Fruit fly (Drosophila melanogaster) whole organism, embryonic: ENCODE data around the gene Bet1.

Experiments used
- Blimp-1 ChIP-seq: fragments of 200-800 bp; sonication (Bioruptor generic); optimal IDR thresholded peaks from 3 replicates; lab custom pipeline; 2018; ENCODE audit warnings: missing biosample characterization, missing genetic modification characterization, mild to moderate bottlenecking, moderate library complexity, missing genetic modification reagents
- BtbVII ChIP-seq: fragments of 200-800 bp; sonication (Bioruptor generic); optimal IDR thresholded peaks from 3 replicates; lab custom pipeline; 2017; ENCODE audit warnings: missing biosample characterization, mild to moderate bottlenecking, missing genetic modification characterization
- CG11085 ChIP-seq: fragments of 200-800 bp; sonication (Bioruptor generic); IDR thresholded peaks from 2 replicates; pipeline ENCODE4 v1.3.6; 2022; ENCODE audit warnings: missing biosample characterization, missing genetic modification characterization
- CG12769 ChIP-seq: fragments of 200-800 bp; sonication (Bioruptor generic); optimal IDR thresholded peaks from 2 replicates; lab custom pipeline; 2019; ENCODE audit warnings: missing biosample characterization, mild to moderate bottlenecking, missing genetic modification characterization, moderate library complexity
- CG13123 ChIP-seq: fragments of 200-800 bp; sonication (Bioruptor generic); optimal IDR thresholded peaks from 2 replicates; lab custom pipeline; 2016; ENCODE audit warnings: missing biosample characterization, missing genetic modification characterization
- CG13287 ChIP-seq: fragments of 200-800 bp; sonication (Bioruptor generic); IDR thresholded peaks from 2 replicates; pipeline ENCODE4 v1.3.6; 2022; ENCODE audit warnings: missing biosample characterization, missing genetic modification characterization; ENCODE audit not compliant: partially characterized antibody
- CG13624 ChIP-seq: fragments of 200-800 bp; sonication (Bioruptor generic); optimal IDR thresholded peaks from 2 replicates; lab custom pipeline; 2016; ENCODE audit warnings: missing biosample characterization, missing genetic modification characterization
- CG1647 ChIP-seq: fragments of 200-800 bp; sonication (Bioruptor generic); optimal IDR thresholded peaks from 3 replicates; lab custom pipeline; 2016; ENCODE audit warnings: missing biosample characterization, missing genetic modification characterization
- CG17186 ChIP-seq: fragments of 200-800 bp; sonication (Bioruptor generic); optimal IDR thresholded peaks from 3 replicates; lab custom pipeline; 2017; ENCODE audit warnings: missing biosample characterization, missing genetic modification reagents, missing genetic modification characterization
- CG1832 ChIP-seq: fragments of 200-800 bp; sonication (Bioruptor generic); optimal IDR thresholded peaks from 2 replicates; lab custom pipeline; 2017; ENCODE audit warnings: missing biosample characterization, mild to moderate bottlenecking, missing genetic modification characterization, inconsistent platforms
- CG18476 ChIP-seq: fragments of 200-800 bp; sonication (Bioruptor generic); optimal IDR thresholded peaks from 2 replicates; lab custom pipeline; 2016; ENCODE audit warnings: missing biosample characterization, mild to moderate bottlenecking, missing genetic modification characterization
- CG2116 ChIP-seq: fragments of 200-800 bp; sonication (Bioruptor generic); optimal IDR thresholded peaks from 3 replicates; lab custom pipeline; 2018; ENCODE audit warnings: missing biosample characterization, mild to moderate bottlenecking, missing genetic modification characterization
- CG2889 ChIP-seq: fragments of 200-800 bp; sonication (Bioruptor generic); IDR thresholded peaks from 3 replicates; pipeline ENCODE4 v1.3.6; 2022; ENCODE audit warnings: missing biosample characterization, missing genetic modification characterization
- CG30020 ChIP-seq: fragments of 200-800 bp; optimal IDR thresholded peaks from 2 replicates; lab custom pipeline; 2019; ENCODE audit warnings: missing biosample characterization, mild to moderate bottlenecking, missing genetic modification characterization, moderate library complexity
- CG3407 ChIP-seq: fragments of 200-800 bp; sonication (Bioruptor generic); optimal IDR thresholded peaks from 2 replicates; lab custom pipeline; 2018; ENCODE audit warnings: missing biosample characterization, mild to moderate bottlenecking, missing genetic modification characterization
- CG3995 ChIP-seq: fragments of 200-800 bp; sonication (Bioruptor generic); optimal IDR thresholded peaks from 3 replicates; lab custom pipeline; 2016; ENCODE audit warnings: missing biosample characterization, missing genetic modification characterization
- CG4730 ChIP-seq: fragments of 200-800 bp; sonication (Bioruptor generic); IDR thresholded peaks from 2 replicates; pipeline ENCODE4 v1.3.6; 2022; ENCODE audit warnings: missing biosample characterization, missing genetic modification characterization
- CG6654 ChIP-seq: fragments of 200-800 bp; sonication (Bioruptor generic); optimal IDR thresholded peaks from 2 replicates; lab custom pipeline; 2017; ENCODE audit warnings: missing biosample characterization, mild to moderate bottlenecking, missing genetic modification characterization
- CG7928 ChIP-seq: fragments of 200-800 bp; sonication (Bioruptor generic); optimal IDR thresholded peaks from 2 replicates; lab custom pipeline; 2017; ENCODE audit warnings: missing biosample characterization, mild to moderate bottlenecking, missing genetic modification characterization
- CG8089 ChIP-seq: fragments of 200-800 bp; sonication (Bioruptor generic); optimal IDR thresholded peaks from 3 replicates; lab custom pipeline; 2016; ENCODE audit warnings: missing biosample characterization, missing genetic modification characterization
- CG8359 ChIP-seq: fragments of 200-800 bp; sonication (Bioruptor generic); optimal IDR thresholded peaks from 2 replicates; lab custom pipeline; 2017; ENCODE audit warnings: missing biosample characterization, mild to moderate bottlenecking, missing genetic modification characterization, borderline replicate concordance
- CG8388 ChIP-seq: fragments of 200-800 bp; sonication (Bioruptor generic); optimal IDR thresholded peaks from 2 replicates; lab custom pipeline; 2019; ENCODE audit warnings: missing biosample characterization, mild to moderate bottlenecking, missing genetic modification characterization, moderate library complexity
- D ChIP-seq, 2 experiments: fragments of 200-800 bp in 1 of 2; fragments of >200 bp in 1 of 2; sonication (Bioruptor generic) in 1 of 2; optimal IDR thresholded peaks; 2 replicates in 1 of 2; 3 replicates in 1 of 2; lab custom pipeline; 2017; ENCODE audit warnings: mild to moderate bottlenecking in 1 of 2, missing biosample characterization in 1 of 2, missing genetic modification characterization in 1 of 2, missing genetic modification reagents in 1 of 2
- Dek ChIP-seq: fragments of 200-800 bp; sonication (Bioruptor generic); optimal IDR thresholded peaks from 3 replicates; lab custom pipeline; 2019; ENCODE audit warnings: missing biosample characterization, mild to moderate bottlenecking, missing genetic modification characterization, moderate library complexity
- Doc2 ChIP-seq: fragments of 200-800 bp; sonication (Bioruptor generic); IDR thresholded peaks from 2 replicates; pipeline ENCODE4 v1.3.6; 2022; ENCODE audit warnings: missing biosample characterization, missing genetic modification characterization
- ERR ChIP-seq: fragments of 200-800 bp; sonication (Bioruptor generic); optimal IDR thresholded peaks from 2 replicates; lab custom pipeline; 2016; ENCODE audit warnings: missing biosample characterization, missing genetic modification characterization
- HLH4C ChIP-seq: fragments of 200-800 bp; sonication (Bioruptor generic); IDR thresholded peaks from 3 replicates; pipeline ENCODE4 v1.3.6; 2022; ENCODE audit warnings: missing biosample characterization, missing genetic modification characterization; ENCODE audit not compliant: partially characterized antibody
- HLHmδ ChIP-seq: fragments of 200-800 bp; sonication (Bioruptor generic); optimal IDR thresholded peaks from 2 replicates; lab custom pipeline; 2018; ENCODE audit warnings: missing biosample characterization, mild to moderate bottlenecking, missing genetic modification characterization, moderate library complexity
- MESR4 ChIP-seq: fragments of 200-800 bp; sonication (Bioruptor generic); optimal IDR thresholded peaks from 2 replicates; lab custom pipeline; 2018; ENCODE audit warnings: missing biosample characterization, mild to moderate bottlenecking, missing genetic modification characterization, moderate library complexity
- Meics ChIP-seq: fragments of 200-800 bp; sonication (Bioruptor generic); optimal IDR thresholded peaks from 2 replicates; lab custom pipeline; 2017; ENCODE audit warnings: missing biosample characterization, mild to moderate bottlenecking, missing genetic modification characterization
- Pdp1 ChIP-seq, 2 experiments: fragments of 200-800 bp; sonication (Bioruptor generic); optimal IDR thresholded peaks; 3 replicates each; lab custom pipeline; 2016; ENCODE audit warnings: missing biosample characterization in 2 of 2, missing genetic modification characterization in 2 of 2, mild to moderate bottlenecking in 1 of 2, moderate library complexity in 1 of 2
- Rfx ChIP-seq: fragments of 200-800 bp; sonication (Bioruptor generic); IDR thresholded peaks from 2 replicates; pipeline ENCODE4 v1.3.6; 2022; ENCODE audit warnings: missing biosample characterization, missing genetic modification characterization
- Sry-δ ChIP-seq: fragments of 200-800 bp; sonication (Bioruptor generic); optimal IDR thresholded peaks from 2 replicates; lab custom pipeline; 2016; ENCODE audit warnings: missing biosample characterization, missing genetic modification characterization
- Xrp1 ChIP-seq: fragments of 200-800 bp; sonication (Bioruptor generic); IDR thresholded peaks from 2 replicates; pipeline ENCODE4 v1.3.6; 2022; ENCODE audit warnings: missing biosample characterization, missing genetic modification characterization
- YL-1 ChIP-seq: fragments of 200-800 bp; sonication (Bioruptor generic); optimal IDR thresholded peaks from 3 replicates; lab custom pipeline; 2017; ENCODE audit warnings: missing biosample characterization, mild to moderate bottlenecking, missing genetic modification characterization
- cad ChIP-seq: fragments of >200 bp; optimal IDR thresholded peaks from 2 replicates; lab custom pipeline; 2017; ENCODE audit warnings: missing biosample characterization, missing genetic modification characterization
- crp ChIP-seq, 2 experiments: fragments of 200-800 bp; sonication (Bioruptor generic); optimal IDR thresholded peaks; 2 replicates in 1 of 2; 3 replicates in 1 of 2; lab custom pipeline; 2017; ENCODE audit warnings: missing biosample characterization in 2 of 2, missing genetic modification characterization in 2 of 2, mild to moderate bottlenecking in 1 of 2, moderate library complexity in 1 of 2
- danr ChIP-seq: fragments of 200-800 bp; sonication (Bioruptor generic); IDR thresholded peaks from 2 replicates; pipeline ENCODE4 v1.3.6; 2022; ENCODE audit warnings: missing biosample characterization, missing genetic modification characterization
- esg ChIP-seq: fragments of 200-800 bp; sonication (Bioruptor generic); conservative IDR thresholded peaks from 2 replicates; pipeline ENCODE4 v1.3.6; 2022; ENCODE audit warnings: missing biosample characterization, missing genetic modification characterization
- grn ChIP-seq: fragments of 200-800 bp; sonication (Bioruptor generic); optimal IDR thresholded peaks from 3 replicates; lab custom pipeline; 2017; ENCODE audit warnings: missing biosample characterization, missing genetic modification characterization
- jumu ChIP-seq: fragments of 200-800 bp; sonication (Bioruptor generic); optimal IDR thresholded peaks from 3 replicates; lab custom pipeline; 2016; ENCODE audit warnings: missing biosample characterization, missing genetic modification characterization
- kay ChIP-seq: fragments of 200-800 bp; sonication (Bioruptor generic); optimal IDR thresholded peaks from 2 replicates; lab custom pipeline; 2016; ENCODE audit warnings: missing biosample characterization, missing genetic modification characterization
- lilli ChIP-seq: fragments of 200-800 bp; sonication (Bioruptor generic); optimal IDR thresholded peaks from 3 replicates; lab custom pipeline; 2016; ENCODE audit warnings: missing biosample characterization, missing genetic modification characterization
- nau ChIP-seq: fragments of 200-800 bp; sonication (Bioruptor generic); optimal IDR thresholded peaks from 3 replicates; lab custom pipeline; 2017; ENCODE audit warnings: missing biosample characterization, mild to moderate bottlenecking, missing genetic modification characterization, missing genetic modification reagents
- onecut ChIP-seq: fragments of 200-800 bp; sonication (Bioruptor generic); IDR thresholded peaks from 2 replicates; pipeline ENCODE4 v1.3.6; 2022; ENCODE audit warnings: missing biosample characterization, missing genetic modification characterization
- pros ChIP-seq: fragments of 200-800 bp; sonication (Bioruptor generic); optimal IDR thresholded peaks from 3 replicates; lab custom pipeline; 2019; ENCODE audit warnings: missing biosample characterization, mild to moderate bottlenecking, missing genetic modification characterization, moderate library complexity
- sc ChIP-seq, 3 experiments: fragments of >200 bp in 2 of 3; fragments of 200-800 bp in 1 of 3; sonication (Bioruptor generic) in 1 of 3; optimal IDR thresholded peaks; 2 replicates in 2 of 3; 3 replicates in 1 of 3; lab custom pipeline; 2017; ENCODE audit warnings: mild to moderate bottlenecking in 1 of 3, missing biosample characterization in 1 of 3, missing genetic modification characterization in 1 of 3, missing genetic modification reagents in 1 of 3
- sug ChIP-seq: fragments of 200-800 bp; optimal IDR thresholded peaks from 2 replicates; lab custom pipeline; 2019; ENCODE audit warnings: missing biosample characterization, mild to moderate bottlenecking, missing genetic modification characterization, moderate library complexity
- wek ChIP-seq: fragments of 200-800 bp; sonication (Bioruptor generic); optimal IDR thresholded peaks from 3 replicates; lab custom pipeline; 2018; ENCODE audit warnings: missing biosample characterization, mild to moderate bottlenecking, missing genetic modification characterization, moderate library complexity

Bet1 gene

dm6 chr3L:19216377-19216776 lies 44.8 kb upstream of the Bet1 start (continued):
- no peak for TF ChIP-seq CG2889 (GFP tag; lab: Robert Waterston, UW)
- no peak for TF ChIP-seq ERR (GFP tag; lab: Kevin White, UChicago)
- TF ChIP-seq CG12769 (tag; lab: Kevin White, UChicago) = peak; percentile 74
- TF ChIP-seq danr (GFP tag; lab: Robert Waterston, UW) = no peak
- no peak for TF ChIP-seq crp (GFP tag; optimal IDR thresholded peaks at IDR 0.05; lab: Kevin White, UChicago)
- no peak for TF ChIP-seq CG8359
- peak in 1 of 2 experiments; percentile 6 for TF ChIP-seq Pdp1 (GFP tag; optimal IDR thresholded peaks at IDR 0.05; lab: Kevin White, UChicago)
- TF ChIP-seq CG8388 = peak; percentile 33
- no peak for TF ChIP-seq CG1647 (GFP tag; lab: Kevin White, UChicago)
- no peak for TF ChIP-seq CG3407 (GFP tag; lab: Kevin White, UChicago)
- TF ChIP-seq Doc2 (GFP tag; lab: Robert Waterston, UW) = no peak
- TF ChIP-seq grn = no peak
- TF ChIP-seq CG11085 (GFP tag; lab: Robert Waterston, UW) = 0 out of 2 replicates have a peak, but pooled peaks have one; percentile 11
- TF ChIP-seq CG30020 = no peak
- no peak for TF ChIP-seq CG4730 (GFP tag; lab: Robert Waterston, UW)
- no peak for TF ChIP-seq CG2116
- TF ChIP-seq CG8089 (GFP tag; lab: Kevin White, UChicago) = no peak
- TF ChIP-seq CG18476 = no peak
- no peak for TF ChIP-seq pros
- TF ChIP-seq cad (GFP tag; lab: Kevin White, UChicago) = no peak
- peak; percentile 48 for TF ChIP-seq Blimp-1
- TF ChIP-seq YL-1 (GFP tag; lab: Kevin White, UChicago) = no peak
- TF ChIP-seq HLH4C (GFP tag; lab: Robert Waterston, UW) = no peak
- TF ChIP-seq CG13123 (GFP tag; lab: Kevin White, UChicago) = no peak
- TF ChIP-seq Meics (GFP tag; lab: Kevin White, UChicago) = peak; percentile 48
- no peak for TF ChIP-seq esg (GFP tag; lab: Robert Waterston, UW)
- no peak for TF ChIP-seq jumu
- TF ChIP-seq Sry-δ (GFP tag; lab: Kevin White, UChicago) = no peak
- no peak for TF ChIP-seq MESR4 (GFP tag; lab: Kevin White, UChicago)
- TF ChIP-seq CG7928 = no peak
- no peak for TF ChIP-seq CG3995 (GFP tag; lab: Kevin White, UChicago)
- peak; percentile 55; the same call in 1 of the 2 replicates for TF ChIP-seq Xrp1 (GFP tag; lab: Robert Waterston, UW)
- no peak for TF ChIP-seq D (optimal IDR thresholded peaks at IDR 0.05; lab: Kevin White, UChicago)
- no peak for TF ChIP-seq D (GFP tag; optimal IDR thresholded peaks at IDR 0.05; lab: Kevin White, UChicago)
- no peak for TF ChIP-seq CG1832 (GFP tag; lab: Kevin White, UChicago)
- no peak for TF ChIP-seq sc (optimal IDR thresholded peaks at IDR 0.05; lab: Kevin White, UChicago)
- TF ChIP-seq sc (GFP tag; optimal IDR thresholded peaks at IDR 0.05; lab: Kevin White, UChicago) = no peak
- TF ChIP-seq CG13287 = no peak
- no peak for TF ChIP-seq nau (GFP tag; lab: Kevin White, UChicago)
- no peak for TF ChIP-seq sug
- peak; percentile 29 for TF ChIP-seq Dek (tag; lab: Kevin White, UChicago)
- TF ChIP-seq onecut (GFP tag; lab: Robert Waterston, UW) = 0 out of 2 replicates have a peak, but pooled peaks have one; percentile 10
- no peak for TF ChIP-seq CG6654 (GFP tag; lab: Kevin White, UChicago)
- TF ChIP-seq wek (GFP tag; lab: Kevin White, UChicago) = no peak
- TF ChIP-seq BtbVII (GFP tag; lab: Kevin White, UChicago) = peak; percentile 20
- TF ChIP-seq kay (GFP tag; lab: Kevin White, UChicago) = no peak
- TF ChIP-seq CG13624 (GFP tag; lab: Kevin White, UChicago) = no peak
- TF ChIP-seq HLHmδ = no peak
- peak; percentile 20 for TF ChIP-seq lilli
- TF ChIP-seq Rfx (GFP tag; lab: Robert Waterston, UW) = peak; percentile 67
- no peak for TF ChIP-seq CG17186
